Fruit fly (Drosophila melanogaster) whole organism, adult: ENCODE measurements around the gene CG5608.
"Not testable (repeated sequence)": the region's sequence is repeated elsewhere in the genome, so short reads cannot be mapped to it uniquely, and the experiment has no call there.

Experiments used
- CG11617 ChIP-seq: fragments of 200-800 bp; sonication (Bioruptor generic); optimal IDR thresholded peaks from 2 replicates; lab custom pipeline; 2017; ENCODE audit warnings: mild to moderate bottlenecking, missing biosample characterization, missing genetic modification reagents, missing genetic modification characterization
- CG14711 ChIP-seq: fragments of 200-800 bp; sonication (Bioruptor generic); optimal IDR thresholded peaks from 2 replicates; lab custom pipeline; 2018; ENCODE audit warnings: missing biosample characterization, mild to moderate bottlenecking, missing genetic modification characterization, moderate library complexity
- CG1620 ChIP-seq: fragments of 200-800 bp; sonication (Bioruptor generic); optimal IDR thresholded peaks from 2 replicates; lab custom pipeline; 2016; ENCODE audit warnings: missing biosample characterization, missing genetic modification characterization
- CG33017 ChIP-seq: fragments of 200-800 bp; sonication (Bioruptor generic); optimal IDR thresholded peaks from 2 replicates; lab custom pipeline; 2018; ENCODE audit warnings: missing biosample characterization, mild to moderate bottlenecking, missing genetic modification characterization, moderate library complexity
- CG7101 ChIP-seq: fragments of 200-800 bp; sonication (Bioruptor generic); optimal IDR thresholded peaks from 2 replicates; lab custom pipeline; 2018; ENCODE audit warnings: missing biosample characterization, mild to moderate bottlenecking, missing genetic modification characterization, moderate library complexity
- Clk ChIP-seq: fragments of 200-800 bp; sonication (Bioruptor generic); optimal IDR thresholded peaks from 2 replicates; lab custom pipeline; 2017; ENCODE audit warnings: missing biosample characterization, missing genetic modification characterization
- kay ChIP-seq: fragments of 200-800 bp; sonication (Bioruptor generic); peaks from one replicate; lab custom pipeline; 2016; ENCODE audit warnings: missing biosample characterization, missing genetic modification characterization, borderline replicate concordance
- pad ChIP-seq: fragments of 200-800 bp; sonication (Bioruptor generic); optimal IDR thresholded peaks from 3 replicates; lab custom pipeline; 2017; ENCODE audit warnings: missing biosample characterization, missing genetic modification characterization, mild to moderate bottlenecking, moderate library complexity, missing genetic modification reagents
- tj ChIP-seq: fragments of 200-800 bp; sonication (Bioruptor generic); optimal IDR thresholded peaks from 3 replicates; lab custom pipeline; 2017; ENCODE audit warnings: missing biosample characterization, mild to moderate bottlenecking, missing genetic modification characterization, moderate library complexity
- toe ChIP-seq: fragments of 200-800 bp; sonication (Bioruptor generic); optimal IDR thresholded peaks from 2 replicates; lab custom pipeline; 2016; ENCODE audit warnings: missing biosample characterization, missing genetic modification characterization

DNA sequence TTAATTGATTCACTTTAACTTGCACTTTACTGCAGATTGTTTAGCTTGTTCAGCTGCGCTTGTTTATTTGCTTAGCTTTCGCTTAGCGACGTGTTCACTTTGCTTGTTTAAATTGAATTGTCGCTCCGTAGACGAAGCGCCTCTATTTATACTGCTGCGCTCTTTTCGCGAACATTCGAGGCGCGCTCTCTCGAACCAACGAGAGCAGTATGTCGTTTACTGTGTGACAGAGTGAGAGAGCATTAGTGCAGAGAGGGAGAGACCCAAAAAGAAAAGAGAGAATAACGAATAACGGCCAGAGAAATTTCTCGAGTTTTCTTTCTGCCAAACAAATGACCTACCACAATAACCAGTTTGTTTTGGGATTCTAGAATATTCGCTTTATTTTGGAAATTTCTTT, 2.6 kb upstream of the CG5608 start, which contains the start of gene Hsp70Ba:
- not testable (repeated sequence) for TF ChIP-seq pad (GFP tag; lab: Kevin White, UChicago); CG11617 (GFP tag; lab: Kevin White, UChicago); kay; CG33017 (tag; lab: Kevin White, UChicago); tj; CG1620 (GFP tag; lab: Kevin White, UChicago); CG7101; CG14711 (tag; lab: Kevin White, UChicago); Clk; toe (GFP tag; lab: Kevin White, UChicago)
